Fruit fly (Drosophila melanogaster): Measurements from ENCODE around the gene gogo.

DNA sequence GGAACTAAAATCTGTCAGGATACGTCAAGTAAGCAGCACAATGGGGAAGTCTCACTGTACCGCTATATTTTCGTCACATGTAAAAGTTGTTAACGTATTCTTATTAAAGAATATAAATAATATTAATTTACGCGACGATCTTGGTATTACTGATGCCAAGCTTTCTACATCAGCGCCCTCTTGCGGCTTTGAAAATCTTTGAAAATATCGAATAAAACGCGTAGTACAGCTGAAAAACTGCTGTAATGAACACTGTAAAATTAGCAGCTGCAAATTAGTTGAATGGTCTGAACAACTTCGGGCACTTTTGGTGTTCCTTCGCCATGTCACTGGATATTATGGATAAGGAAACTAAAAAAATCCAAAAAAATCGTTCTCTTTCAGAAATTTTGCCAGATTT is 25.1 kb upstream of the gogo start:
- TF ChIP-seq Pif1A (GFP tag; optimal IDR thresholded peaks at IDR 0.05): no peak
- TF ChIP-seq CG12605 (GFP tag; IDR thresholded peaks at IDR 0.05): no peak
- TF ChIP-seq CG17806 (tag; optimal IDR thresholded peaks at IDR 0.05): no peak
- TF ChIP-seq CG14655 (GFP tag; optimal IDR thresholded peaks at IDR 0.05): no peak
- TF ChIP-seq fd96Ca (GFP tag; IDR thresholded peaks at IDR 0.05): no peak
- TF ChIP-seq CG34367 (tag; optimal IDR thresholded peaks at IDR 0.05): no peak
- TF ChIP-seq CG32121 (GFP tag; IDR thresholded peaks at IDR 0.05): no peak
- TF ChIP-seq CG8301 (tag; optimal IDR thresholded peaks at IDR 0.05): no peak
- TF ChIP-seq CG13204 (GFP tag; optimal IDR thresholded peaks at IDR 0.05): no peak

All from whole organism, pupa.